Worm (Caenorhabditis elegans): ENCODE data around the gene F55B11.3.

The F55B11.3 gene

DNA sequence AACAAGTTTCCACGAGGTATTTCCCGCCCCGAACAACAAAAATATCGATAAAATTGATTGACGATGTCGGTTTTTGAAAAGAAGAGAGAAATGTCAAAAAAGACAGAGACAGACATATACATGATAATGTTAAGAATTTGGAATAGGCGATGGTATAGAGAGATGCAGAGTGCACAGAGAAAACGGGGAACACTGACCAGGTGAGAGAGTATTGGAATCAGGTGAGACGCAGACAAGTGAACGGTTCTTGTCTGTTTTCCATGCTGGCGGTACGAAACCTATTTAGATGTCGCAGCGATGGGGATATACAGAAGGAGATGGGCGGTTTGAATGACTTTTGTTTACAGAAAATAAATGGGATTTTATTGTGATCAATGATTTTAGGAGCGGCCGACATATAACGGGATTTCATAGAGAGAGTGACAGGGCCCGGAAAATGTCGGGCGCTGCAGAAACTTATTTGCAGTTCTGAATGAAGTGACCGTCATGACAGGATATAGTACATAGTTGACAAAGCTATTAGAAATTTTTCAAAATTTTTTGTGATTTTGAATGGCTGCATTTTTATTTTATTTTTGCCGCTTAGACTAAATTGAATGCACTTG is 20.8 kb downstream of the F55B11.3 start (continued):
- TF ChIP-seq nhr-80 (tag; optimal IDR thresholded peaks at IDR 0.05) (peak; percentile 44), pbrm-1 (GFP tag; IDR thresholded peaks at IDR 0.05) (no peak), F22D6.2 (tag; optimal IDR thresholded peaks at IDR 0.05) (no peak), ceh-58 (GFP tag; IDR thresholded peaks at IDR 0.05) (no peak), lin-40 (tag; optimal IDR thresholded peaks at IDR 0.05) (peak; percentile 38)

DNA sequence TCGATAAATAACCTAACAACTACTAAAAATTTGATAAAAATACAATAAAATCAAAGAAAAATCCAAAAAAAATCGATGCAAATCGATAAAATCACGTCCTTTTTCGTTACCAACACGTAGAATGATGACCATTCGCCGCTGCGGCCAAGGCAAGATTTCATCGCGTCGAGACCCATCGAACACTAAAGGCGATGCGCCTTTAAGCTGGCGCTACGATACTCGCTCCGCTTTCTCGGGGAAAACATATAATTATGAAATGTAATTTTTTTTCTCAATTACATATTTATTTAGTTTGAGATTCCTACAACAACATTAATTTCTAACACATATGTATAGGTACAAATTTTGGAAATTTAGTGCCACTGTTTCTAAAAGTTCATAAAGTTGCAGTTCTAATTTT is 30.6 kb downstream of the F55B11.3 start:
- peak; percentile 44; the same call in 1 of the 2 replicates for TF ChIP-seq attf-6 (GFP tag; IDR thresholded peaks at IDR 0.05)
- 0 out of 2 replicates have a peak, but pooled peaks have one; percentile 25 for TF ChIP-seq madf-8 (GFP tag; conservative IDR thresholded peaks at IDR 0.05)
- peak; percentile 70 for TF ChIP-seq F33H1.4 (GFP tag; IDR thresholded peaks at IDR 0.05)
- peak; percentile 16 for TF ChIP-seq lsl-1 (GFP tag; optimal IDR thresholded peaks at IDR 0.05)
- TF ChIP-seq xnd-1 (tag; optimal IDR thresholded peaks at IDR 0.05) = peak; percentile 65
- peak; percentile 13 for TF ChIP-seq snpc-4 (GFP tag; optimal IDR thresholded peaks at IDR 0.05)
- peak in 1 of 4 experiments; percentile 85 for TF ChIP-seq snpc-4 (tag; optimal IDR thresholded peaks at IDR 0.05)

DNA sequence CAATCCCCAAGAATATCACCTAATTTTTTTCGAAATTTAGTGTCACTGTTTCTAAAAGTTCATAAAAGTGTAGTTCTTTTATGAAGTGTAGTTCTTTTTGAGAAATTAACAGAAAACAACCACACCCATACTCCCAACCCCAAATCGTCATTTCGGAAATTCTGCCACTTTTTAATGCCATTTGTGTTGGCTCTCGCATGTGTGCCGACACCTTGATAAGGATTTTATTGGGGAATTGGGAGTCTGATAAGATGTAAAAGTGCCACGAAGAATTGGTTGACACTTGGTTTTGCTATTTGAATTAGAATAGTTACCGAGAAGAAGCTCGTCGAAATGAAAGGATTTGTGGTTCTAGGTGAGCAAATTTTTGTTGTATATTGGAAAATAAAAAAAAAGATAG is 32.2 kb downstream of the F55B11.3 start, which contains the start of gene nspg-9:
Gene nspg-9 (plus strand): TSS at position 234 of the 400 bp plus-strand sequence.
- TF ChIP-seq Y53G8AR.9 (GFP tag; conservative IDR thresholded peaks at IDR 0.05) = no peak
- TF ChIP-seq dox-1 (GFP tag; IDR thresholded peaks at IDR 0.05) = peak; percentile 70
- TF ChIP-seq F33H1.4 (GFP tag; IDR thresholded peaks at IDR 0.05) = no peak
- TF ChIP-seq nhr-80 (tag; optimal IDR thresholded peaks at IDR 0.05) = peak; percentile 83
- no peak for TF ChIP-seq ztf-18 (tag; optimal IDR thresholded peaks at IDR 0.05)
- no peak for TF ChIP-seq attf-6 (GFP tag; IDR thresholded peaks at IDR 0.05)
- TF ChIP-seq snpc-4 (GFP tag; optimal IDR thresholded peaks at IDR 0.05) = no peak
- TF ChIP-seq snpc-4 (tag; optimal IDR thresholded peaks at IDR 0.05) = peak in 2 of 4 experiments; percentile 21 to 22
- TF ChIP-seq ceh-58 (GFP tag; IDR thresholded peaks at IDR 0.05) = no peak
- TF ChIP-seq let-607 (tag; optimal IDR thresholded peaks at IDR 0.05) = peak in 1 of 2 experiments; percentile 65
- no peak for TF ChIP-seq cebp-1 (GFP tag; IDR thresholded peaks at IDR 0.05)
- TF ChIP-seq cebp-1 (tag; optimal IDR thresholded peaks at IDR 0.05) = no peak
- TF ChIP-seq attf-5 (GFP tag; optimal IDR thresholded peaks at IDR 0.05) = no peak

DNA sequence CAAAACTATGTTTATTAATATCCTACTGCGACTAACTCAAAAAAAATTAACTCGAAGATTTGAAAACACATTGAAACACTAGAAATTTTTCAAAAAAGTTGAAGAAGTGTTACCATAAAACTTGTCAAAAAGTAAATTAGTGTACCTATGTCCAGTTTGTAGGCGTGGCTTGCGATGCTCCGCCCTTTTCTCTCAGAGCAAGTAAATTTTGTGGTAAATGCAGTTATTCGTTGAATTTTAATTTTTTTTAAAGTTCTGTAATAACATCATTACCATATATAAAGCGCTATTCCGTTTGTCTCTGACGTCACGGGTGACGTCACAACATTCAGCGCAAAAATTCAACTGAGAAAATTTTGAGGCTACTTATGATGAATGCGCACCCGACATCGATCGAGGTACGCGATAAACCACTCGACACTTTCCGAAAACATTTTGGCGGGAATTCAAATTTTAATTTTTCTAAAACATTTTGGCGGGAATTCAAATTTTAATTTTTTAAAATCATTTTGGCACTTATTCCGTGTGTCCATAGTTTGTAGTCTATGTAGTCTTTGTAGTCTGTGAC is 36.3 kb downstream of the F55B11.3 start:
- peak; percentile 48 for TF ChIP-seq lin-54 (GFP tag; optimal IDR thresholded peaks at IDR 0.05)
- peak; percentile 44; the same call in 1 of the 2 replicates for TF ChIP-seq dox-1 (GFP tag; IDR thresholded peaks at IDR 0.05)
- TF ChIP-seq D2030.7 (GFP tag; IDR thresholded peaks at IDR 0.05) = peak; percentile 24; the same call in 1 of the 2 replicates
- 0 out of 2 replicates have a peak, but pooled peaks have one; percentile 31 for TF ChIP-seq mcd-1 (GFP tag; IDR thresholded peaks at IDR 0.05)
- TF ChIP-seq tbp1 (GFP tag; optimal IDR thresholded peaks at IDR 0.05) = peak; percentile 33
- TF ChIP-seq hmg-1.2 (GFP tag; IDR thresholded peaks at IDR 0.05) = peak; percentile 44
- peak; percentile 53 for TF ChIP-seq madf-6 (GFP tag; IDR thresholded peaks at IDR 0.05)
- peak; percentile 56 for TF ChIP-seq F49E8.2 (tag; optimal IDR thresholded peaks at IDR 0.05; ENCODE audit: insufficient read depth)
- peak; percentile 11 for TF ChIP-seq snpc-1.1 (tag; optimal IDR thresholded peaks at IDR 0.05; ENCODE audit: insufficient read depth)
- peak; percentile 97 for TF ChIP-seq attf-6 (GFP tag; IDR thresholded peaks at IDR 0.05)
- TF ChIP-seq pbrm-1 (GFP tag; IDR thresholded peaks at IDR 0.05) = peak; percentile 92
- TF ChIP-seq hsf-1 (GFP tag; IDR thresholded peaks at IDR 0.05) = 0 out of 2 replicates have a peak, but pooled peaks have one; percentile 22
- peak; percentile 55 for TF ChIP-seq snpc-4 (GFP tag; optimal IDR thresholded peaks at IDR 0.05)
- peak; percentile 52 to 91 (median 66) for TF ChIP-seq snpc-4 (tag; optimal IDR thresholded peaks at IDR 0.05)

DNA sequence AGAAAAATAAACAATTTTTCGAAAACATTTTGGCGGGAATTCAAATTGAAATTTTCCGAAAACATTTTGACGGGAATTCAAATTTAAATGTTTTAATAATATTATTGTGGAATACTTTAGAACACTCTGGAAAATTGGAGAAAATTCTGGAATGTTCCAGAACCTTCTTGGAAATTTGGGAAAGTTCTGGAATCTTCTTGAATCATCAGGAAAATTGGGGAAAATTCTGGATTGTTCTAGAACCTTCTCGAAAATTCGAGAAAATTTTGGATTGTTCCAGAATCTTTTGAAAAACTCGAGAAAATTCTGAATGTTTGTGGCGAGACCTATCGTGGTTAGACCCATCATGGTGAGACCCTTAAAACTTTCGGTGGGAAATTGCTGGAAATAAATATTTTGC is 36.8 kb downstream of the F55B11.3 start:
- peak; percentile 90 for TF ChIP-seq hsf-1 (GFP tag; IDR thresholded peaks at IDR 0.05)

All from whole organism, young adult.